Worm (Caenorhabditis elegans) whole organism, L2 larva: ENCODE measurements around the gene dnj-16.
A peak's percentile ranks its signal among the peaks of the same experiment; 100 is the strongest.

ENCODE experiments used
- C34F6.9 ChIP-seq: fragments of 150-350 bp; optimal IDR thresholded peaks from 2 replicates; lab custom pipeline; 2014; ENCODE audit warnings: missing biosample characterization, missing genetic modification characterization
- F13H6.1 ChIP-seq: sonication (generic microtip); optimal IDR thresholded peaks from 2 replicates; lab custom pipeline; 2016; ENCODE audit warnings: missing genetic modification characterization, missing compliant biosample characterization
- R02D3.7 ChIP-seq: fragments of 150-350 bp; optimal IDR thresholded peaks from 2 replicates; lab custom pipeline; 2014; ENCODE audit warnings: missing biosample characterization, missing genetic modification characterization
- Y55F3AM.14 ChIP-seq: fragments of 200-800 bp; sonication (Bioruptor generic); optimal IDR thresholded peaks from 2 replicates; lab custom pipeline; 2018; ENCODE audit warnings: mild to moderate bottlenecking, missing genetic modification characterization, missing compliant biosample characterization
- ZK546.5 ChIP-seq: sonication (generic microtip); optimal IDR thresholded peaks from 2 replicates; lab custom pipeline; 2017; ENCODE audit warnings: missing biosample characterization, missing genetic modification characterization
- alr-1 ChIP-seq: fragments of 150-350 bp; optimal IDR thresholded peaks from 2 replicates; lab custom pipeline; 2014; ENCODE audit warnings: missing biosample characterization, missing genetic modification characterization
- aly-2 ChIP-seq: fragments of 150-350 bp; optimal IDR thresholded peaks from 2 replicates; lab custom pipeline; 2014; ENCODE audit warnings: missing biosample characterization, missing genetic modification characterization
- ama-1 ChIP-seq: fragments of 150-350 bp; optimal IDR thresholded peaks from 2 replicates; lab custom pipeline; 2018; ENCODE audit warnings: inconsistent platforms
- blmp-1 ChIP-seq: sonication (generic microtip); optimal IDR thresholded peaks from 2 replicates; lab custom pipeline; 2017; ENCODE audit warnings: missing genetic modification characterization, mild to moderate bottlenecking, missing compliant biosample characterization, antibody characterized with exemption, moderate library complexity; ENCODE audit not compliant: insufficient read depth
- ceh-82 ChIP-seq: fragments of 150-350 bp; optimal IDR thresholded peaks from 2 replicates; lab custom pipeline; 2014; ENCODE audit warnings: missing biosample characterization, missing genetic modification characterization
- crh-2 ChIP-seq: sonication (generic microtip); optimal IDR thresholded peaks from 2 replicates; lab custom pipeline; 2017; ENCODE audit warnings: missing biosample characterization, missing genetic modification characterization
- dmd-4 ChIP-seq: sonication (generic microtip); optimal IDR thresholded peaks from 2 replicates; lab custom pipeline; 2017; ENCODE audit warnings: missing biosample characterization, missing genetic modification characterization
- egl-27 ChIP-seq: sonication (generic microtip); optimal IDR thresholded peaks from 3 replicates; lab custom pipeline; 2017; ENCODE audit warnings: missing biosample characterization, missing genetic modification reagents, missing genetic modification characterization
- elt-1 ChIP-seq: fragments of 150-350 bp; optimal IDR thresholded peaks from 2 replicates; lab custom pipeline; 2014; ENCODE audit warnings: missing biosample characterization, missing genetic modification characterization
- elt-3 ChIP-seq: sonication (generic microtip); optimal IDR thresholded peaks from 2 replicates; lab custom pipeline; 2017; ENCODE audit warnings: missing biosample characterization, missing genetic modification characterization
- fos-1 ChIP-seq: fragments of 150-350 bp; optimal IDR thresholded peaks from 2 replicates; lab custom pipeline; 2014; ENCODE audit warnings: missing biosample characterization, missing genetic modification characterization
- gmeb-1 ChIP-seq: fragments of 150-350 bp; optimal IDR thresholded peaks from 2 replicates; lab custom pipeline; 2014; ENCODE audit warnings: missing biosample characterization, missing genetic modification characterization
- lin-11 ChIP-seq: fragments of 150-350 bp; sonication (generic microtip); optimal IDR thresholded peaks from 2 replicates; lab custom pipeline; 2014; ENCODE audit warnings: missing biosample characterization, missing genetic modification characterization, inconsistent platforms, mixed read lengths
- lin-13 ChIP-seq: fragments of 150-350 bp; optimal IDR thresholded peaks from 2 replicates; lab custom pipeline; 2014; ENCODE audit warnings: missing biosample characterization, missing genetic modification reagents, missing genetic modification characterization
- lin-39 ChIP-seq: fragments of 150-350 bp; optimal IDR thresholded peaks from 2 replicates; lab custom pipeline; 2014; ENCODE audit warnings: missing biosample characterization, missing genetic modification reagents, missing genetic modification characterization
- lsy-2 ChIP-seq, 2 experiments: fragments of 150-350 bp in 1 of 2; sonication (generic microtip) in 1 of 2; optimal IDR thresholded peaks; 2 replicates each; lab custom pipeline; 2014 to 2017; ENCODE audit warnings: missing biosample characterization in 2 of 2, missing genetic modification characterization in 2 of 2
- mab-5 ChIP-seq: fragments of 150-350 bp; optimal IDR thresholded peaks from 2 replicates; lab custom pipeline; 2014; ENCODE audit warnings: missing biosample characterization, missing genetic modification characterization
- mbf-1 ChIP-seq: sonication (generic microtip); optimal IDR thresholded peaks from 2 replicates; lab custom pipeline; 2017; ENCODE audit warnings: missing biosample characterization, missing genetic modification characterization
- mdl-1 ChIP-seq, 2 experiments: fragments of 150-350 bp in 1 of 2; sonication (generic microtip) in 1 of 2; optimal IDR thresholded peaks; 2 replicates each; lab custom pipeline; 2017; ENCODE audit warnings: missing biosample characterization in 2 of 2, missing genetic modification characterization in 2 of 2
- nhr-10 ChIP-seq: sonication (generic microtip); optimal IDR thresholded peaks from 2 replicates; lab custom pipeline; 2017; ENCODE audit warnings: missing biosample characterization, missing genetic modification characterization
- nhr-11 ChIP-seq: fragments of 150-350 bp; optimal IDR thresholded peaks from 2 replicates; lab custom pipeline; 2014; ENCODE audit warnings: missing biosample characterization, missing genetic modification characterization
- nhr-12 ChIP-seq: fragments of 150-350 bp; optimal IDR thresholded peaks from 2 replicates; lab custom pipeline; 2014; ENCODE audit warnings: missing biosample characterization, missing genetic modification characterization
- nhr-129 ChIP-seq: fragments of 150-350 bp; optimal IDR thresholded peaks from 2 replicates; lab custom pipeline; 2014; ENCODE audit warnings: missing biosample characterization, missing genetic modification characterization
- nhr-21 ChIP-seq: fragments of 150-350 bp; optimal IDR thresholded peaks from 2 replicates; lab custom pipeline; 2014; ENCODE audit warnings: missing biosample characterization, missing genetic modification characterization
- nhr-23 ChIP-seq: fragments of 150-350 bp; optimal IDR thresholded peaks from 2 replicates; lab custom pipeline; 2014; ENCODE audit warnings: missing biosample characterization, missing genetic modification reagents, missing genetic modification characterization
- nhr-237 ChIP-seq: fragments of 150-350 bp; optimal IDR thresholded peaks from 2 replicates; lab custom pipeline; 2014; ENCODE audit warnings: missing biosample characterization, missing genetic modification characterization
- nhr-25 ChIP-seq: fragments of 150-350 bp; sonication (generic microtip); optimal IDR thresholded peaks from 3 replicates; lab custom pipeline; 2014; ENCODE audit warnings: missing biosample characterization, missing genetic modification characterization
- nhr-6 ChIP-seq: fragments of 150-350 bp; optimal IDR thresholded peaks from 2 replicates; lab custom pipeline; 2014; ENCODE audit warnings: missing biosample characterization, missing genetic modification characterization
- peb-1 ChIP-seq: fragments of 150-350 bp; optimal IDR thresholded peaks from 2 replicates; lab custom pipeline; 2014; ENCODE audit warnings: missing biosample characterization, missing genetic modification characterization
- sem-4 ChIP-seq: fragments of 150-350 bp; optimal IDR thresholded peaks from 2 replicates; lab custom pipeline; 2014; ENCODE audit warnings: missing biosample characterization, missing genetic modification reagents, missing genetic modification characterization
- skn-1 ChIP-seq: sonication (generic microtip); optimal IDR thresholded peaks from 2 replicates; lab custom pipeline; 2017; ENCODE audit warnings: missing biosample characterization, missing genetic modification characterization
- sma-3 ChIP-seq: sonication (generic microtip); optimal IDR thresholded peaks from 2 replicates; lab custom pipeline; 2016; ENCODE audit warnings: missing genetic modification reagents, missing genetic modification characterization, missing compliant biosample characterization
- sma-9 ChIP-seq, 2 experiments: fragments of 150-350 bp in 1 of 2; sonication (generic microtip) in 1 of 2; optimal IDR thresholded peaks; 2 replicates each; lab custom pipeline; 2014 to 2016; ENCODE audit warnings: missing genetic modification characterization in 2 of 2, mild to moderate bottlenecking in 1 of 2, missing biosample characterization in 1 of 2, missing compliant biosample characterization in 1 of 2, missing genetic modification reagents in 1 of 2, moderate library complexity in 1 of 2
- unc-39 ChIP-seq: fragments of 150-350 bp; optimal IDR thresholded peaks from 2 replicates; lab custom pipeline; 2014; ENCODE audit warnings: missing biosample characterization, missing genetic modification characterization
- unc-55 ChIP-seq: fragments of 150-350 bp; sonication (generic microtip); optimal IDR thresholded peaks from 3 replicates; lab custom pipeline; 2014; ENCODE audit warnings: missing biosample characterization, missing genetic modification reagents, missing genetic modification characterization
- unc-62 ChIP-seq: fragments of 150-350 bp; optimal IDR thresholded peaks from 2 replicates; lab custom pipeline; 2014; ENCODE audit warnings: missing biosample characterization, missing genetic modification reagents, missing genetic modification characterization
- zag-1 ChIP-seq: fragments of 150-350 bp; optimal IDR thresholded peaks from 2 replicates; lab custom pipeline; 2014; ENCODE audit warnings: missing biosample characterization, missing genetic modification characterization
- ztf-1 ChIP-seq: fragments of 200-800 bp; sonication (Bioruptor generic); conservative IDR thresholded peaks from 2 replicates; pipeline ENCODE4 v1.3.6; 2022; ENCODE audit warnings: missing genetic modification characterization, missing compliant biosample characterization
- ztf-11 ChIP-seq: sonication (generic microtip); optimal IDR thresholded peaks from 2 replicates; lab custom pipeline; 2017; ENCODE audit warnings: missing biosample characterization, missing genetic modification characterization
- ztf-4 ChIP-seq: fragments of 150-350 bp; optimal IDR thresholded peaks from 2 replicates; lab custom pipeline; 2014; ENCODE audit warnings: missing biosample characterization, missing genetic modification characterization

dnj-16 gene

ce11 chrIII:4191091-4191638 is at the start of gene dnj-16:
dnj-16 (plus strand) TSS chrIII:4191141.
- peak; percentile 8 to 55 for TF ChIP-seq lsy-2 (tag; optimal IDR thresholded peaks at IDR 0.05; lab: Kevin White, UChicago)
- TF ChIP-seq nhr-6 (tag; lab: Kevin White, UChicago): no peak
- TF ChIP-seq ztf-11 (tag; lab: Kevin White, UChicago): no peak
- TF ChIP-seq nhr-129 (tag; lab: Kevin White, UChicago): peak; percentile 66
- no peak for TF ChIP-seq Y55F3AM.14
- peak; percentile 94 for TF ChIP-seq unc-55
- peak in 1 of 2 experiments; percentile 2 for TF ChIP-seq mdl-1 (tag; optimal IDR thresholded peaks at IDR 0.05; lab: Kevin White, UChicago)
- no peak for TF ChIP-seq blmp-1 (tag; lab: Kevin White, UChicago)
- peak; percentile 16 for TF ChIP-seq mab-5 (tag; lab: Kevin White, UChicago)
- TF ChIP-seq nhr-10: no peak
- peak; percentile 87 for TF ChIP-seq C34F6.9 (tag; lab: Kevin White, UChicago)
- no peak for TF ChIP-seq elt-3
- peak; percentile 12 for TF ChIP-seq sma-9 (GFP tag; optimal IDR thresholded peaks at IDR 0.05; lab: Kevin White, UChicago)
- no peak for TF ChIP-seq sma-9 (tag; optimal IDR thresholded peaks at IDR 0.05; lab: Kevin White, UChicago)
- TF ChIP-seq sem-4: no peak
- TF ChIP-seq crh-2 (tag; lab: Kevin White, UChicago): peak; percentile 74
- TF ChIP-seq fos-1 (tag; lab: Kevin White, UChicago): peak; percentile 97
- no peak for TF ChIP-seq ama-1
- peak; percentile 23 for TF ChIP-seq ztf-4 (tag; lab: Kevin White, UChicago)
- peak; percentile 29 for TF ChIP-seq lin-13 (GFP tag; lab: Kevin White, UChicago)
- no peak for TF ChIP-seq lin-11
- no peak for TF ChIP-seq ztf-1 (GFP tag; lab: Robert Waterston, UW)
- no peak for TF ChIP-seq gmeb-1 (tag; lab: Kevin White, UChicago)
- TF ChIP-seq peb-1 (tag; lab: Kevin White, UChicago): no peak
- TF ChIP-seq, all 48 proteins: peak for 11

ce11 chrIII:4143170-4143569 is 47.8 kb upstream of the dnj-16 start:
- TF ChIP-seq nhr-129 (tag; lab: Kevin White, UChicago): no peak
- no peak for TF ChIP-seq F13H6.1 (tag; lab: Kevin White, UChicago)
- TF ChIP-seq, all 48 proteins: peak for 0

ce11 chrIII:4150919-4151318 is 40.0 kb upstream of the dnj-16 start:
- TF ChIP-seq nhr-11 (tag; lab: Kevin White, UChicago) (no peak), crh-2 (tag; lab: Kevin White, UChicago) (peak; percentile 74), alr-1 (tag; lab: Kevin White, UChicago) (no peak), elt-1 (tag; lab: Kevin White, UChicago) (no peak), sma-9 (GFP tag; optimal IDR thresholded peaks at IDR 0.05; lab: Kevin White, UChicago) (peak; percentile 73), sma-9 (tag; optimal IDR thresholded peaks at IDR 0.05; lab: Kevin White, UChicago) (no peak), R02D3.7 (no peak), nhr-23 (tag; lab: Kevin White, UChicago) (no peak), unc-55 (peak; percentile 88), lin-39 (tag; lab: Kevin White, UChicago) (no peak), ZK546.5 (tag; lab: Kevin White, UChicago) (no peak), lin-13 (GFP tag; lab: Kevin White, UChicago) (peak; percentile 61), nhr-21 (tag; lab: Kevin White, UChicago) (peak; percentile 52), nhr-25 (no peak), peb-1 (tag; lab: Kevin White, UChicago) (no peak), dmd-4 (no peak), nhr-12 (tag; lab: Kevin White, UChicago) (no peak), ztf-11 (tag; lab: Kevin White, UChicago) (no peak), zag-1 (no peak), mbf-1 (no peak), egl-27 (tag; lab: Kevin White, UChicago) (no peak), ceh-82 (tag; lab: Kevin White, UChicago) (no peak), mdl-1 (tag; optimal IDR thresholded peaks at IDR 0.05; lab: Kevin White, UChicago) (peak in 1 of 2 experiments; percentile 4), ztf-1 (GFP tag; lab: Robert Waterston, UW) (no peak), Y55F3AM.14 (no peak), nhr-129 (tag; lab: Kevin White, UChicago) (peak; percentile 72), nhr-237 (tag; lab: Kevin White, UChicago) (no peak), sem-4 (no peak), mab-5 (tag; lab: Kevin White, UChicago) (peak; percentile 1), C34F6.9 (tag; lab: Kevin White, UChicago) (peak; percentile 83), F13H6.1 (tag; lab: Kevin White, UChicago) (peak; percentile 40), lsy-2 (tag; optimal IDR thresholded peaks at IDR 0.05; lab: Kevin White, UChicago) (peak; percentile 93 to 99), ztf-4 (tag; lab: Kevin White, UChicago) (peak; percentile 3), lin-11 (peak; percentile 54), sma-3 (peak; percentile 77), nhr-10 (no peak), gmeb-1 (tag; lab: Kevin White, UChicago) (peak; percentile 96), blmp-1 (tag; lab: Kevin White, UChicago) (peak; percentile 32), skn-1 (no peak), unc-39 (tag; lab: Kevin White, UChicago) (no peak), nhr-6 (tag; lab: Kevin White, UChicago) (no peak), fos-1 (tag; lab: Kevin White, UChicago) (peak; percentile 68), unc-62 (GFP tag; lab: Kevin White, UChicago) (no peak), aly-2 (no peak), ama-1 (peak; percentile 56)
